Worm (Caenorhabditis elegans) whole organism, late embryonic: ENCODE measurements around the gene F46C8.3.

Experiments
- C08G9.2 ChIP-seq: sonication (generic microtip); optimal IDR thresholded peaks from 2 replicates; lab custom pipeline; 2016; ENCODE audit warnings: mild to moderate bottlenecking, missing genetic modification characterization, moderate library complexity, missing compliant biosample characterization
- C38D4.7 ChIP-seq: fragments of 200-800 bp; sonication (Bioruptor generic); optimal IDR thresholded peaks from 2 replicates; lab custom pipeline; 2018; ENCODE audit warnings: mild to moderate bottlenecking, missing genetic modification characterization, moderate library complexity, missing compliant biosample characterization
- F13H6.1 ChIP-seq: sonication (generic microtip); optimal IDR thresholded peaks from 2 replicates; lab custom pipeline; 2016; ENCODE audit warnings: missing genetic modification characterization, missing compliant biosample characterization
- ama-1 ChIP-seq: fragments of 150-350 bp; optimal IDR thresholded peaks from 2 replicates; lab custom pipeline; 2014
- ceh-14 ChIP-seq: sonication (generic microtip); optimal IDR thresholded peaks from 2 replicates; lab custom pipeline; 2016; ENCODE audit warnings: missing genotype, missing genetic modification characterization, missing compliant biosample characterization
- ceh-2 ChIP-seq: sonication (generic microtip); optimal IDR thresholded peaks from 2 replicates; lab custom pipeline; 2016; ENCODE audit warnings: missing genotype, missing genetic modification characterization, missing compliant biosample characterization
- ceh-24 ChIP-seq: sonication (generic microtip); optimal IDR thresholded peaks from 2 replicates; lab custom pipeline; 2016; ENCODE audit warnings: mild to moderate bottlenecking, missing genetic modification characterization, missing compliant biosample characterization
- ceh-30 ChIP-seq: fragments of 150-350 bp; optimal IDR thresholded peaks from 2 replicates; lab custom pipeline; 2014; ENCODE audit warnings: missing biosample characterization, missing genetic modification characterization
- ceh-31 ChIP-seq: sonication (generic microtip); optimal IDR thresholded peaks from 2 replicates; lab custom pipeline; 2016; ENCODE audit warnings: missing genetic modification characterization, missing compliant biosample characterization
- ceh-34 ChIP-seq: sonication (generic microtip); optimal IDR thresholded peaks from 2 replicates; lab custom pipeline; 2016; ENCODE audit warnings: mild to moderate bottlenecking, missing genetic modification characterization, missing compliant biosample characterization
- ceh-48 ChIP-seq: sonication (generic microtip); optimal IDR thresholded peaks from 2 replicates; lab custom pipeline; 2016; ENCODE audit warnings: missing genetic modification characterization, inconsistent platforms, missing compliant biosample characterization
- che-1 ChIP-seq: sonication (generic microtip); optimal IDR thresholded peaks from 2 replicates; lab custom pipeline; 2016; ENCODE audit warnings: mild to moderate bottlenecking, missing genetic modification characterization, missing compliant biosample characterization
- dve-1 ChIP-seq: sonication (generic microtip); optimal IDR thresholded peaks from 2 replicates; lab custom pipeline; 2017; ENCODE audit warnings: antibody characterized with exemption, mild to moderate bottlenecking, missing genetic modification characterization, missing compliant biosample characterization
- elt-2 ChIP-seq: sonication (generic microtip); optimal IDR thresholded peaks from 2 replicates; lab custom pipeline; 2016; ENCODE audit warnings: missing genetic modification reagents, missing genetic modification characterization, missing compliant biosample characterization
- eyg-1 ChIP-seq: sonication (generic microtip); optimal IDR thresholded peaks from 2 replicates; lab custom pipeline; 2016; ENCODE audit warnings: missing genotype, missing genetic modification characterization, missing compliant biosample characterization
- fkh-10 ChIP-seq: fragments of 150-350 bp; optimal IDR thresholded peaks from 2 replicates; lab custom pipeline; 2014; ENCODE audit warnings: missing biosample characterization, missing genetic modification reagents, missing genetic modification characterization
- hlh-13 ChIP-seq: fragments of 200-800 bp; sonication (Bioruptor generic); optimal IDR thresholded peaks from 2 replicates; lab custom pipeline; 2018; ENCODE audit warnings: mild to moderate bottlenecking, missing genetic modification characterization, missing compliant biosample characterization
- hlh-15 ChIP-seq: sonication (generic microtip); optimal IDR thresholded peaks from 2 replicates; lab custom pipeline; 2016; ENCODE audit warnings: missing genetic modification characterization, missing compliant biosample characterization
- hlh-30 ChIP-seq: sonication (generic microtip); optimal IDR thresholded peaks from 2 replicates; lab custom pipeline; 2017; ENCODE audit warnings: antibody characterized with exemption, missing genetic modification characterization, missing compliant biosample characterization; ENCODE audit not compliant: insufficient read depth
- hlh-6 ChIP-seq: sonication (generic microtip); optimal IDR thresholded peaks from 2 replicates; lab custom pipeline; 2016; ENCODE audit warnings: missing genotype, missing genetic modification characterization, missing compliant biosample characterization
- lim-6 ChIP-seq: sonication (generic microtip); optimal IDR thresholded peaks from 2 replicates; lab custom pipeline; 2016; ENCODE audit warnings: missing genetic modification characterization, missing compliant biosample characterization
- madf-2 ChIP-seq: sonication (generic microtip); optimal IDR thresholded peaks from 2 replicates; lab custom pipeline; 2017; ENCODE audit warnings: missing genetic modification characterization, missing compliant biosample characterization
- mec-3 ChIP-seq: sonication (generic microtip); optimal IDR thresholded peaks from 2 replicates; lab custom pipeline; 2016; ENCODE audit warnings: borderline replicate concordance, missing genetic modification characterization, missing compliant biosample characterization
- nfya-1 ChIP-seq: sonication (generic microtip); optimal IDR thresholded peaks from 2 replicates; lab custom pipeline; 2017; ENCODE audit warnings: missing genetic modification characterization, mild to moderate bottlenecking, missing compliant biosample characterization, antibody characterized with exemption, moderate library complexity
- nhr-232 ChIP-seq: sonication (generic microtip); optimal IDR thresholded peaks from 2 replicates; lab custom pipeline; 2016; ENCODE audit warnings: missing genetic modification characterization, missing compliant biosample characterization
- pat-9 ChIP-seq: fragments of 200-800 bp; sonication (Bioruptor generic); optimal IDR thresholded peaks from 2 replicates; lab custom pipeline; 2018; ENCODE audit warnings: mild to moderate bottlenecking, missing genetic modification characterization, moderate library complexity, missing compliant biosample characterization
- pha-4 ChIP-seq: fragments of 150-350 bp; optimal IDR thresholded peaks from 2 replicates; lab custom pipeline; 2018; ENCODE audit warnings: missing biosample characterization, missing genetic modification reagents, missing genetic modification characterization
- ref-2 ChIP-seq: sonication (generic microtip); optimal IDR thresholded peaks from 2 replicates; lab custom pipeline; 2016; ENCODE audit warnings: missing genetic modification characterization, missing compliant biosample characterization
- rnt-1 ChIP-seq: sonication (generic microtip); optimal IDR thresholded peaks from 2 replicates; lab custom pipeline; 2016; ENCODE audit warnings: missing genetic modification characterization, missing compliant biosample characterization
- sdc-2 ChIP-seq: sonication (generic microtip); optimal IDR thresholded peaks from 2 replicates; lab custom pipeline; 2016; ENCODE audit warnings: missing genotype, missing genetic modification characterization, missing compliant biosample characterization
- sox-2 ChIP-seq: fragments of 200-800 bp; sonication (Bioruptor generic); IDR thresholded peaks from 2 replicates; pipeline ENCODE4 v1.3.6; 2022; ENCODE audit warnings: missing genetic modification reagents, missing genetic modification characterization, missing compliant biosample characterization
- syd-9 ChIP-seq: sonication (generic microtip); optimal IDR thresholded peaks from 2 replicates; lab custom pipeline; 2016; ENCODE audit warnings: mild to moderate bottlenecking, missing genetic modification characterization, moderate library complexity, missing compliant biosample characterization
- tbx-2 ChIP-seq: sonication (generic microtip); optimal IDR thresholded peaks from 2 replicates; lab custom pipeline; 2016; ENCODE audit warnings: missing genetic modification characterization, missing compliant biosample characterization
- unc-3 ChIP-seq, 2 experiments: fragments of 200-800 bp in 1 of 2; sonication (Bioruptor generic) in 1 of 2; sonication (generic microtip) in 1 of 2; conservative IDR thresholded peaks in 1 of 2; optimal IDR thresholded peaks in 1 of 2; 2 replicates each; pipeline versions ENCODE4 v1.3.6 to Lab custom; 2016 to 2022; ENCODE audit warnings: missing compliant biosample characterization in 2 of 2, missing genetic modification characterization in 2 of 2, missing genetic modification reagents in 1 of 2
- unc-42 ChIP-seq: sonication (generic microtip); optimal IDR thresholded peaks from 2 replicates; lab custom pipeline; 2016; ENCODE audit warnings: missing genotype, missing genetic modification characterization, missing compliant biosample characterization

Gene F46C8.3

ce11 chrX:7478476-7478875 lies 46.9 kb upstream of the F46C8.3 start (continued):
- TF ChIP-seq ceh-14 (tag; lab: Kevin White, UChicago) (no peak), hlh-6 (tag; lab: Kevin White, UChicago) (no peak), eyg-1 (tag; lab: Kevin White, UChicago) (no peak), mec-3 (tag; lab: Kevin White, UChicago) (no peak), ceh-24 (tag; lab: Kevin White, UChicago) (no peak), hlh-30 (tag; lab: Kevin White, UChicago) (peak; percentile 49), C08G9.2 (no peak), ceh-31 (tag; lab: Kevin White, UChicago) (peak; percentile 51), nfya-1 (tag; lab: Kevin White, UChicago) (no peak), F13H6.1 (tag; lab: Kevin White, UChicago) (no peak), unc-3 (GFP tag; conservative IDR thresholded peaks at IDR 0.05; lab: Robert Waterston, UW) (no peak), unc-3 (tag; optimal IDR thresholded peaks at IDR 0.05; lab: Kevin White, UChicago) (no peak), ref-2 (no peak), dve-1 (tag; lab: Kevin White, UChicago) (no peak), tbx-2 (tag; lab: Kevin White, UChicago) (peak; percentile 57), syd-9 (tag; lab: Kevin White, UChicago) (no peak), sdc-2 (tag; lab: Kevin White, UChicago) (peak; percentile 51), unc-42 (tag; lab: Kevin White, UChicago) (peak; percentile 55), fkh-10 (GFP tag; lab: Kevin White, UChicago) (no peak)

ce11 chrX:7478948-7479347 lies 46.4 kb upstream of the F46C8.3 start, which contains the start of gene mek-1:
mek-1 (plus strand) TSS chrX:7479248.
- TF ChIP-seq ceh-2 (tag; lab: Kevin White, UChicago) (no peak), sdc-2 (tag; lab: Kevin White, UChicago) (no peak), hlh-13 (GFP tag; lab: Kevin White, UChicago) (no peak), syd-9 (tag; lab: Kevin White, UChicago) (no peak), unc-3 (GFP tag; conservative IDR thresholded peaks at IDR 0.05; lab: Robert Waterston, UW) (no peak), unc-3 (tag; optimal IDR thresholded peaks at IDR 0.05; lab: Kevin White, UChicago) (no peak), ceh-48 (tag; lab: Kevin White, UChicago) (no peak), ceh-34 (tag; lab: Kevin White, UChicago) (no peak), pat-9 (tag; lab: Kevin White, UChicago) (no peak), eyg-1 (tag; lab: Kevin White, UChicago) (no peak), ceh-24 (tag; lab: Kevin White, UChicago) (no peak), C38D4.7 (GFP tag; lab: Kevin White, UChicago) (no peak), lim-6 (tag; lab: Kevin White, UChicago) (no peak), nhr-232 (tag; lab: Kevin White, UChicago) (no peak), ceh-14 (tag; lab: Kevin White, UChicago) (no peak), elt-2 (tag; lab: Kevin White, UChicago) (no peak), sox-2 (GFP tag; lab: Robert Waterston, UW) (no peak), hlh-15 (tag; lab: Kevin White, UChicago) (no peak), madf-2 (tag; lab: Kevin White, UChicago) (no peak), rnt-1 (tag; lab: Kevin White, UChicago) (no peak)

ce11 chrX:7480756-7481155 lies 44.6 kb upstream of the F46C8.3 start, which contains the start of gene F48E3.9:
F48E3.9 (plus strand) TSS chrX:7481056.
- TF ChIP-seq ceh-30 (tag; lab: Kevin White, UChicago): no peak
- TF ChIP-seq ceh-34 (tag; lab: Kevin White, UChicago): no peak
- TF ChIP-seq fkh-10 (GFP tag; lab: Kevin White, UChicago): no peak
- TF ChIP-seq pha-4 (tag; lab: Kevin White, UChicago): no peak

- TF ChIP-seq hlh-6 (tag; lab: Kevin White, UChicago) (peak; percentile 14), madf-2 (tag; lab: Kevin White, UChicago) (no peak), ref-2 (peak; percentile 22), tbx-2 (tag; lab: Kevin White, UChicago) (peak; percentile 49), unc-3 (GFP tag; conservative IDR thresholded peaks at IDR 0.05; lab: Robert Waterston, UW) (no peak), unc-3 (tag; optimal IDR thresholded peaks at IDR 0.05; lab: Kevin White, UChicago) (no peak), che-1 (no peak), ceh-31 (tag; lab: Kevin White, UChicago) (peak; percentile 54), ama-1 (lab: Kevin White, UChicago) (no peak), C08G9.2 (peak; percentile 15), rnt-1 (tag; lab: Kevin White, UChicago) (peak; percentile 90), nfya-1 (tag; lab: Kevin White, UChicago) (peak; percentile 10)
These were observed 39.6 kb upstream of the F46C8.3 start, which contains the start of gene gly-12 for ce11 chrX:7485748-7486147. gly-12 (plus strand) TSS chrX:7485864.
